Fruit fly (Drosophila melanogaster): Measurements from ENCODE around the gene bcn92.

DNA sequence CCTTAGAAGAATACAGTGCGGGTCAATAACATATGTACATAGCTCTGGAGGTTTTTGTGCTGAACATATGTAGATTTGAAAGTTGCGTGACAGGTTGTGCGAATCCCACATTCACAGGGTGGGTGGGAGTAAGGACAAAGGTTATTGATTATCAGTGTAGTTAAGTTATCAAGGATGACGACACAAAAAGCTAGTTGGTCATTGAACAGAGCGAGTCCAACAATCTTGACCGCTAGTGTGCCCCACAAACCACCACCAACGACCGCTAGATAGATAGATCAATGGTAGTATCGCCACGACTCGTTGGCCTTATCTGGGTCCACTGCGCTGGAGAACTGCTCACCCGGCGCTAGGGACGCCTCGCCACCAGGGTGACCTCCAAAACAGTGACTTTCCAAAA lies 2.9 kb downstream of the bcn92 start:
- TF ChIP-seq acj6 (GFP tag; optimal IDR thresholded peaks at IDR 0.05) (no peak), CG6854 (GFP tag; optimal IDR thresholded peaks at IDR 0.05) (no peak)

Measured in whole organism, prepupa.